Fruit fly (Drosophila melanogaster) whole organism, embryonic: ENCODE data around the gene Ppcs.

ENCODE experiments used
- Abd-B ChIP-seq: fragments of 200-800 bp; sonication (Bioruptor generic); optimal IDR thresholded peaks from 2 replicates; lab custom pipeline; 2018; ENCODE audit warnings: missing biosample characterization, mild to moderate bottlenecking, missing genetic modification characterization, moderate library complexity
- Ada2b ChIP-seq: fragments of 200-800 bp; sonication (Bioruptor generic); IDR thresholded peaks from 2 replicates; pipeline ENCODE4 v1.3.6; 2022; ENCODE audit warnings: missing biosample characterization, missing genetic modification characterization
- Aef1 ChIP-seq: fragments of 200-800 bp; sonication (Bioruptor generic); IDR thresholded peaks from 3 replicates; pipeline ENCODE4 v1.3.6; 2022; ENCODE audit warnings: missing biosample characterization, missing genetic modification characterization
- Bdp1 ChIP-seq: fragments of 200-800 bp; sonication (Bioruptor generic); optimal IDR thresholded peaks from 3 replicates; lab custom pipeline; 2016; ENCODE audit warnings: missing biosample characterization, missing genetic modification characterization
- CG10366 ChIP-seq: fragments of 200-800 bp; sonication (Bioruptor generic); IDR thresholded peaks from 2 replicates; pipeline ENCODE4 v1.3.6; 2022; ENCODE audit warnings: missing biosample characterization, missing genetic modification characterization
- CG13296 ChIP-seq: fragments of 200-800 bp; sonication (Bioruptor generic); optimal IDR thresholded peaks from 3 replicates; lab custom pipeline; 2018; ENCODE audit warnings: missing biosample characterization, mild to moderate bottlenecking, missing genetic modification characterization
- CG15514 ChIP-seq: fragments of 200-800 bp; sonication (Bioruptor generic); optimal IDR thresholded peaks from 3 replicates; lab custom pipeline; 2017; ENCODE audit warnings: missing biosample characterization, missing genetic modification characterization, mild to moderate bottlenecking, moderate library complexity, missing genetic modification reagents
- CG15601 ChIP-seq: fragments of 200-800 bp; sonication (Bioruptor generic); optimal IDR thresholded peaks from 3 replicates; lab custom pipeline; 2019; ENCODE audit warnings: missing biosample characterization, mild to moderate bottlenecking, missing genetic modification characterization, moderate library complexity
- CG16815 ChIP-seq: fragments of 200-800 bp; sonication (Bioruptor generic); optimal IDR thresholded peaks from 3 replicates; lab custom pipeline; 2017; ENCODE audit warnings: missing biosample characterization, mild to moderate bottlenecking, missing genetic modification characterization
- CG1792 ChIP-seq: fragments of 200-800 bp; sonication (Bioruptor generic); optimal IDR thresholded peaks from 2 replicates; lab custom pipeline; 2016; ENCODE audit warnings: missing biosample characterization, missing genetic modification characterization
- CG1832 ChIP-seq: fragments of 200-800 bp; sonication (Bioruptor generic); optimal IDR thresholded peaks from 2 replicates; lab custom pipeline; 2017; ENCODE audit warnings: missing biosample characterization, mild to moderate bottlenecking, missing genetic modification characterization, inconsistent platforms
- CG30403 ChIP-seq: fragments of 200-800 bp; sonication (Bioruptor generic); optimal IDR thresholded peaks from 3 replicates; lab custom pipeline; 2016; ENCODE audit warnings: missing biosample characterization, missing genetic modification characterization
- CG32532 ChIP-seq: fragments of 200-800 bp; sonication (Bioruptor generic); IDR thresholded peaks from 2 replicates; pipeline ENCODE4 v1.3.6; 2022; ENCODE audit warnings: missing biosample characterization, missing genetic modification characterization
- CG6765 ChIP-seq: fragments of 200-800 bp; sonication (Bioruptor generic); optimal IDR thresholded peaks from 3 replicates; lab custom pipeline; 2017; ENCODE audit warnings: missing biosample characterization, mild to moderate bottlenecking, missing genetic modification characterization
- CG7745 ChIP-seq: fragments of 200-800 bp; sonication (Bioruptor generic); optimal IDR thresholded peaks from 2 replicates; lab custom pipeline; 2018; ENCODE audit warnings: missing biosample characterization, mild to moderate bottlenecking, missing genetic modification characterization, moderate library complexity
- CG8359 ChIP-seq: fragments of 200-800 bp; sonication (Bioruptor generic); optimal IDR thresholded peaks from 2 replicates; lab custom pipeline; 2017; ENCODE audit warnings: missing biosample characterization, mild to moderate bottlenecking, missing genetic modification characterization, borderline replicate concordance
- CG9876 ChIP-seq: fragments of 200-800 bp; sonication (Bioruptor generic); optimal IDR thresholded peaks from 2 replicates; lab custom pipeline; 2016; ENCODE audit warnings: missing biosample characterization, missing genetic modification characterization
- CG9932 ChIP-seq: fragments of 200-800 bp; sonication (Bioruptor generic); IDR thresholded peaks from 2 replicates; pipeline ENCODE4 v1.3.6; 2022; ENCODE audit warnings: missing biosample characterization, missing genetic modification characterization
- CrebB ChIP-seq: fragments of 200-800 bp; sonication (Bioruptor generic); optimal IDR thresholded peaks from 3 replicates; lab custom pipeline; 2018; ENCODE audit warnings: missing biosample characterization, mild to moderate bottlenecking, missing genetic modification characterization
- D19B ChIP-seq: fragments of 200-800 bp; sonication (Bioruptor generic); optimal IDR thresholded peaks from 2 replicates; lab custom pipeline; 2017; ENCODE audit warnings: missing biosample characterization, mild to moderate bottlenecking, missing genetic modification characterization
- H15 ChIP-seq: fragments of 200-800 bp; sonication (Bioruptor generic); IDR thresholded peaks from 3 replicates; pipeline ENCODE4 v1.3.6; 2022; ENCODE audit warnings: missing biosample characterization, missing genetic modification characterization
- HHEX ChIP-seq: fragments of 200-800 bp; sonication (Bioruptor generic); optimal IDR thresholded peaks from 3 replicates; lab custom pipeline; 2017; ENCODE audit warnings: missing biosample characterization, mild to moderate bottlenecking, missing genetic modification characterization, missing genetic modification reagents
- Hmr ChIP-seq: fragments of 200-800 bp; sonication (Bioruptor generic); optimal IDR thresholded peaks from 3 replicates; lab custom pipeline; 2017; ENCODE audit warnings: mild to moderate bottlenecking, missing biosample characterization, missing genetic modification reagents, missing genetic modification characterization
- Lpt ChIP-seq: fragments of >200 bp; optimal IDR thresholded peaks from 2 replicates; lab custom pipeline; 2018; ENCODE audit warnings: missing biosample characterization, missing genetic modification characterization
- Nf-YB ChIP-seq: fragments of 200-800 bp; sonication (Bioruptor generic); optimal IDR thresholded peaks from 3 replicates; lab custom pipeline; 2019; ENCODE audit warnings: missing biosample characterization, mild to moderate bottlenecking, missing genetic modification characterization, moderate library complexity
- Nf-YC ChIP-seq: fragments of 200-800 bp; optimal IDR thresholded peaks from 3 replicates; lab custom pipeline; 2019; ENCODE audit warnings: missing biosample characterization, mild to moderate bottlenecking, missing genetic modification characterization, moderate library complexity
- PHDP ChIP-seq: fragments of 200-800 bp; sonication (Bioruptor generic); optimal IDR thresholded peaks from 3 replicates; lab custom pipeline; 2018; ENCODE audit warnings: missing biosample characterization, mild to moderate bottlenecking, missing genetic modification characterization, moderate library complexity
- Spps ChIP-seq: fragments of 200-800 bp; sonication (Bioruptor generic); optimal IDR thresholded peaks from 2 replicates; lab custom pipeline; 2018; ENCODE audit warnings: missing biosample characterization, mild to moderate bottlenecking, missing genetic modification characterization
- Trl ChIP-seq, 3 experiments: fragments of >200 bp in 2 of 3; fragments of 200-800 bp in 1 of 3; sonication (Bioruptor generic) in 1 of 3; optimal IDR thresholded peaks; 2 replicates in 1 of 3; 3 replicates in 2 of 3; lab custom pipeline; 2016 to 2017; ENCODE audit warnings: missing biosample characterization in 1 of 3, missing genetic modification characterization in 1 of 3
- bbx ChIP-seq: fragments of 200-800 bp; sonication (Bioruptor generic); IDR thresholded peaks from 2 replicates; pipeline ENCODE4 v1.3.6; 2022; ENCODE audit warnings: missing biosample characterization, missing genetic modification characterization; ENCODE audit not compliant: partially characterized antibody
- chif ChIP-seq, 2 experiments: fragments of 200-800 bp; sonication (Bioruptor generic); optimal IDR thresholded peaks; 3 replicates each; lab custom pipeline; 2016; ENCODE audit warnings: missing biosample characterization in 2 of 2, missing genetic modification characterization in 2 of 2
- chinmo ChIP-seq: fragments of 200-800 bp; sonication (Bioruptor generic); IDR thresholded peaks from 4 replicates; pipeline ENCODE4 v1.3.6; 2022; ENCODE audit warnings: missing biosample characterization, missing genetic modification characterization; ENCODE audit not compliant: partially characterized antibody
- eve ChIP-seq, 2 experiments: fragments of >200 bp; optimal IDR thresholded peaks; 2 replicates each; lab custom pipeline; 2017; ENCODE audit warnings: missing biosample characterization in 2 of 2, missing genetic modification characterization in 2 of 2
- exex ChIP-seq: fragments of 200-800 bp; sonication (Bioruptor generic); optimal IDR thresholded peaks from 4 replicates; lab custom pipeline; 2018; ENCODE audit warnings: missing biosample characterization, mild to moderate bottlenecking, missing genetic modification characterization, moderate library complexity
- fd64A ChIP-seq: fragments of 200-800 bp; sonication (Bioruptor generic); optimal IDR thresholded peaks from 3 replicates; lab custom pipeline; 2018; ENCODE audit warnings: missing biosample characterization, mild to moderate bottlenecking, missing genetic modification characterization
- gce ChIP-seq: fragments of 200-800 bp; sonication (Bioruptor generic); IDR thresholded peaks from 3 replicates; pipeline ENCODE4 v1.3.6; 2022; ENCODE audit warnings: missing biosample characterization, missing genetic modification characterization
- kay ChIP-seq: fragments of 200-800 bp; sonication (Bioruptor generic); optimal IDR thresholded peaks from 2 replicates; lab custom pipeline; 2016; ENCODE audit warnings: missing biosample characterization, missing genetic modification characterization
- lilli ChIP-seq: fragments of 200-800 bp; sonication (Bioruptor generic); optimal IDR thresholded peaks from 3 replicates; lab custom pipeline; 2016; ENCODE audit warnings: missing biosample characterization, missing genetic modification characterization
- lola ChIP-seq, 3 experiments: fragments of >200 bp in 2 of 3; fragments of 200-800 bp in 1 of 3; sonication (Bioruptor generic) in 1 of 3; optimal IDR thresholded peaks; 2 replicates each; lab custom pipeline; 2017 to 2019; ENCODE audit warnings: missing biosample characterization in 3 of 3, missing genetic modification characterization in 3 of 3, mild to moderate bottlenecking in 1 of 3, moderate library complexity in 1 of 3
- pnt ChIP-seq: fragments of 200-800 bp; sonication (Bioruptor generic); optimal IDR thresholded peaks from 3 replicates; lab custom pipeline; 2016; ENCODE audit warnings: missing biosample characterization, missing genetic modification characterization
- pros ChIP-seq: fragments of 200-800 bp; sonication (Bioruptor generic); optimal IDR thresholded peaks from 3 replicates; lab custom pipeline; 2019; ENCODE audit warnings: missing biosample characterization, mild to moderate bottlenecking, missing genetic modification characterization, moderate library complexity
- row ChIP-seq: fragments of 200-800 bp; sonication (Bioruptor generic); IDR thresholded peaks from 3 replicates; pipeline ENCODE4 v1.3.6; 2022; ENCODE audit warnings: missing biosample characterization, missing genetic modification characterization
- sd ChIP-seq: fragments of 200-800 bp; sonication (Bioruptor generic); optimal IDR thresholded peaks from 3 replicates; lab custom pipeline; 2018; ENCODE audit warnings: missing biosample characterization, mild to moderate bottlenecking, missing genetic modification characterization, moderate library complexity
- shn ChIP-seq: fragments of 200-800 bp; sonication (Bioruptor generic); optimal IDR thresholded peaks from 3 replicates; lab custom pipeline; 2016; ENCODE audit warnings: missing biosample characterization, missing genetic modification characterization
- so ChIP-seq: fragments of 200-800 bp; sonication (Bioruptor generic); IDR thresholded peaks from 3 replicates; pipeline ENCODE4 v1.3.6; 2022; ENCODE audit warnings: missing biosample characterization, missing genetic modification characterization
- sob ChIP-seq: fragments of 200-800 bp; sonication (Bioruptor generic); IDR thresholded peaks from 2 replicates; pipeline ENCODE4 v1.3.6; 2022; ENCODE audit warnings: missing biosample characterization, missing genetic modification characterization
- twi ChIP-seq: fragments of 200-800 bp; optimal IDR thresholded peaks from 2 replicates; lab custom pipeline; 2019; ENCODE audit warnings: missing biosample characterization, mild to moderate bottlenecking, missing genetic modification characterization, moderate library complexity
- usp ChIP-seq: fragments of >200 bp; optimal IDR thresholded peaks from 2 replicates; lab custom pipeline; 2017; ENCODE audit warnings: missing biosample characterization, missing genetic modification characterization
- zen ChIP-seq: fragments of 200-800 bp; sonication (Bioruptor generic); optimal IDR thresholded peaks from 3 replicates; lab custom pipeline; 2018; ENCODE audit warnings: missing biosample characterization, mild to moderate bottlenecking, missing genetic modification characterization, moderate library complexity

The Ppcs gene

DNA sequence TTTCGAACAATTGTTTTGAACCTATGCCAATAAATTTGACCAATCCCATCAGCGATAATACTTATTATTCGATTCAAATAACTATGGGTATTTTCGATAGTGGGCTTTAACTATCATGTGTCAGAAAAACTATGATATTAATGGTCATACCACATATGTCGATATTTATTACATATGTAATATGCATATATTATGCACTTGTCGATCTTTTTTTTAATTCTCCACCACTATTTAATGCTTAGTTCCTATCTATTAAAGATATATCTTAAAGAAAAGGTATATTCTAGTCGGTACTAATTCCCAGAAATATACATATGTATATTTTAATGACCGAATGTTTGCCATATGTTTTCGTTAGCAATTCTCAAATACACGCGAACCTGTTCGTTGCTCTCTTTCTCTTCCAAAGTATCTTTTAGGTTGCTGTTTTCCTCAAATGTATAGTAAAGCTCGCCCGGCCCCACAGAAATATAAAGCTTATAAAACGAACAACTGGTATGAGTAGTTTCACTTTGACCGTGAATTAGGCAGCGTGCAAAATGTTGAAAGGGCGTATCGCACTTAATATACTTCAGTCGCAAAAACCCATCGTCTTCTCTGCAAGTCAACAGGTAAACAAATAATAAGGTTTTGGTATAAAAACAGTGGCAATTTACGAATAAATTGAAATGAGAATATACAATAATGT lies 15.4 kb downstream of the Ppcs start, which contains the start of gene Cyp12a5:
Cyp12a5 (plus strand) TSS at position 503 of the 688 bp plus-strand sequence.
- no peak for TF ChIP-seq sob (GFP tag; lab: Robert Waterston, UW)
- 0 out of 2 replicates have a peak, but pooled peaks have one; percentile 25 for TF ChIP-seq CG9932 (GFP tag; lab: Robert Waterston, UW)
- TF ChIP-seq CG7745 (tag; lab: Kevin White, UChicago), result no peak
- no peak for TF ChIP-seq pnt
- no peak for TF ChIP-seq CG9876 (GFP tag; lab: Kevin White, UChicago)
- TF ChIP-seq twi, result peak; percentile 40
- peak; percentile 64 for TF ChIP-seq row (GFP tag; lab: Robert Waterston, UW)
- TF ChIP-seq Nf-YC (tag; lab: Kevin White, UChicago), result peak; percentile 69
- peak; percentile 19 for TF ChIP-seq lilli (GFP tag; lab: Kevin White, UChicago)
- TF ChIP-seq Abd-B, result no peak
- TF ChIP-seq Lpt (GFP tag; lab: Kevin White, UChicago), result no peak
- peak; percentile 20 for TF ChIP-seq Hmr (GFP tag; lab: Kevin White, UChicago)
- TF ChIP-seq H15 (GFP tag; lab: Robert Waterston, UW), result no peak
- TF ChIP-seq CG13296 (GFP tag; lab: Kevin White, UChicago), result no peak
- no peak for TF ChIP-seq Bdp1 (GFP tag; lab: Kevin White, UChicago)
- peak in 1 of 2 experiments; percentile 21 for TF ChIP-seq Trl (optimal IDR thresholded peaks at IDR 0.05; lab: Kevin White, UChicago)
- no peak for TF ChIP-seq Trl (GFP tag; optimal IDR thresholded peaks at IDR 0.05; lab: Kevin White, UChicago)
- peak; percentile 89 for TF ChIP-seq D19B (GFP tag; lab: Kevin White, UChicago)
- no peak for TF ChIP-seq CG15601 (tag; lab: Kevin White, UChicago)
- TF ChIP-seq lola (GFP tag; optimal IDR thresholded peaks at IDR 0.05; lab: Kevin White, UChicago), result no peak
- TF ChIP-seq CG16815 (GFP tag; lab: Kevin White, UChicago), result no peak
- TF ChIP-seq PHDP (tag; lab: Kevin White, UChicago), result peak; percentile 23
- no peak for TF ChIP-seq CG1832 (GFP tag; lab: Kevin White, UChicago)
- 0 out of 4 replicates have a peak, but pooled peaks have one; percentile 18 for TF ChIP-seq chinmo (GFP tag; lab: Robert Waterston, UW)
- TF ChIP-seq usp, result no peak
- TF ChIP-seq CG15514, result no peak
- TF ChIP-seq gce (GFP tag; lab: Robert Waterston, UW), result no peak
- no peak for TF ChIP-seq zen (tag; lab: Kevin White, UChicago)
- peak; percentile 47 for TF ChIP-seq sd
- TF ChIP-seq bbx (GFP tag; lab: Robert Waterston, UW), result no peak
- TF ChIP-seq chif (GFP tag; optimal IDR thresholded peaks at IDR 0.05; lab: Kevin White, UChicago), result no peak
- no peak for TF ChIP-seq Spps (tag; lab: Kevin White, UChicago)
- no peak for TF ChIP-seq CG30403 (GFP tag; lab: Kevin White, UChicago)
- TF ChIP-seq CG8359 (GFP tag; lab: Kevin White, UChicago), result no peak
- no peak for TF ChIP-seq CG6765 (GFP tag; lab: Kevin White, UChicago)
- TF ChIP-seq Nf-YB (GFP tag; lab: Kevin White, UChicago), result peak; percentile 86
- TF ChIP-seq pros, result no peak
- TF ChIP-seq Aef1 (GFP tag; lab: Robert Waterston, UW), result no peak
- TF ChIP-seq HHEX (GFP tag; lab: Kevin White, UChicago), result no peak
- no peak for TF ChIP-seq CG1792 (GFP tag; lab: Kevin White, UChicago)
- TF ChIP-seq exex (tag; lab: Kevin White, UChicago), result peak; percentile 23
- TF ChIP-seq eve (GFP tag; optimal IDR thresholded peaks at IDR 0.05; lab: Kevin White, UChicago), result no peak
- 0 out of 2 replicates have a peak, but pooled peaks have one; percentile 11 for TF ChIP-seq CG32532 (GFP tag; lab: Robert Waterston, UW)
- no peak for TF ChIP-seq CrebB
- TF ChIP-seq so (GFP tag; lab: Robert Waterston, UW), result no peak
- no peak for TF ChIP-seq shn
- TF ChIP-seq CG10366 (GFP tag; lab: Robert Waterston, UW), result no peak
- TF ChIP-seq kay (GFP tag; lab: Kevin White, UChicago), result no peak
- TF ChIP-seq Ada2b (GFP tag; lab: Robert Waterston, UW), result no peak
- TF ChIP-seq fd64A, result no peak
